Worm (Caenorhabditis elegans) whole organism, mixed stage, embryonic: Measurements from ENCODE around the gene nhr-66.

Experiments used
- elt-3 ChIP-seq: fragments of 150-350 bp; optimal IDR thresholded peaks from 2 replicates; lab custom pipeline; 2014; ENCODE audit warnings: missing biosample characterization, missing genetic modification characterization
- lin-13 ChIP-seq: fragments of 150-350 bp; optimal IDR thresholded peaks from 2 replicates; lab custom pipeline; 2014; ENCODE audit warnings: missing biosample characterization, missing genetic modification characterization
- mep-1 ChIP-seq: fragments of 150-350 bp; optimal IDR thresholded peaks from 2 replicates; lab custom pipeline; 2017; ENCODE audit warnings: missing biosample characterization, missing genetic modification reagents, missing genetic modification characterization, inconsistent platforms
- pha-4 ChIP-seq: fragments of 150-350 bp; optimal IDR thresholded peaks from 2 replicates; lab custom pipeline; 2018; ENCODE audit warnings: missing biosample characterization, missing genetic modification reagents, missing genetic modification characterization

DNA sequence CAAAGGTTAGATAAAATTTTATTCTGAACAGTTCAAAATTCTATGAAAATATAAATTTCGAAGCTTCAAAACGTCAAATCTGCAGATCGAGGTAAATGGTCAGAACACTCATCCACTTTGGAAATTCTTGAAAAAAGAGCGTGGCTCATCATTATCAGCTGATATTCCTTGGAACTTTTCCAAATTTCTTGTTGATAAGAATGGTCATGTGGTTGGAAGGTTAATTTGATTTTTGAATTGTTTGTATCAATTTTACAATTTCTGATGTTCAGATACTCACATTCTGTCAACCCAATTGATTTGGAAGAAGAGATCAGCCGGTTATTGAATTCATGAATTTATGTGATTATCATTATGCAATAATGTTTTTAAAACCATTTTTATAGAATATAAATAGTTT is 13.3 kb downstream of the nhr-66 start:
- TF ChIP-seq lin-13 (tag; lab: Kevin White, UChicago) (no peak), mep-1 (tag; lab: Kevin White, UChicago) (no peak), elt-3 (tag; lab: Kevin White, UChicago) (no peak), pha-4 (tag; lab: Kevin White, UChicago) (no peak)
